Fruit fly (Drosophila melanogaster) whole organism, embryonic: ENCODE measurements around the gene CG14034.

Experiments used
- Asciz ChIP-seq: fragments of 200-800 bp; sonication (Bioruptor generic); optimal IDR thresholded peaks from 2 replicates; lab custom pipeline; 2017; ENCODE audit warnings: missing biosample characterization, mild to moderate bottlenecking, missing genetic modification characterization, missing genetic modification reagents
- B-H1 ChIP-seq: fragments of 200-800 bp; sonication (Bioruptor generic); IDR thresholded peaks from 3 replicates; pipeline ENCODE4 v1.3.6; 2022; ENCODE audit warnings: missing biosample characterization, missing genetic modification characterization
- Bdp1 ChIP-seq: fragments of 200-800 bp; sonication (Bioruptor generic); optimal IDR thresholded peaks from 3 replicates; lab custom pipeline; 2016; ENCODE audit warnings: missing biosample characterization, missing genetic modification characterization
- CG10462 ChIP-seq: fragments of 200-800 bp; sonication (Bioruptor generic); optimal IDR thresholded peaks from 2 replicates; lab custom pipeline; 2016; ENCODE audit warnings: missing biosample characterization, missing genetic modification characterization
- CG11398 ChIP-seq: fragments of 200-800 bp; sonication (Bioruptor generic); optimal IDR thresholded peaks from 2 replicates; lab custom pipeline; 2016; ENCODE audit warnings: missing biosample characterization, missing genetic modification characterization
- CG13287 ChIP-seq: fragments of 200-800 bp; sonication (Bioruptor generic); IDR thresholded peaks from 2 replicates; pipeline ENCODE4 v1.3.6; 2022; ENCODE audit warnings: missing biosample characterization, missing genetic modification characterization; ENCODE audit not compliant: partially characterized antibody
- CG14441 ChIP-seq: fragments of 200-800 bp; sonication (Bioruptor generic); IDR thresholded peaks from 2 replicates; pipeline ENCODE4 v1.3.6; 2022; ENCODE audit warnings: missing biosample characterization, missing genetic modification characterization
- CG14860 ChIP-seq: fragments of 200-800 bp; sonication (Bioruptor generic); IDR thresholded peaks from 3 replicates; pipeline ENCODE4 v1.3.6; 2022; ENCODE audit warnings: missing biosample characterization, missing genetic modification characterization; ENCODE audit not compliant: partially characterized antibody
- CG1602 ChIP-seq: fragments of 200-800 bp; sonication (Bioruptor generic); optimal IDR thresholded peaks from 3 replicates; lab custom pipeline; 2016; ENCODE audit warnings: missing biosample characterization, missing genetic modification characterization
- CG16813 ChIP-seq: fragments of 200-800 bp; sonication (Bioruptor generic); IDR thresholded peaks from 3 replicates; pipeline ENCODE4 v1.3.6; 2022; ENCODE audit warnings: missing biosample characterization, missing genetic modification characterization; ENCODE audit not compliant: partially characterized antibody
- CG16863 ChIP-seq: fragments of 200-800 bp; sonication (Bioruptor generic); optimal IDR thresholded peaks from 3 replicates; lab custom pipeline; 2016; ENCODE audit warnings: missing biosample characterization, missing genetic modification characterization
- CG17829 ChIP-seq: fragments of 200-800 bp; optimal IDR thresholded peaks from 2 replicates; lab custom pipeline; 2019; ENCODE audit warnings: missing biosample characterization, mild to moderate bottlenecking, missing genetic modification characterization, moderate library complexity
- CG18262 ChIP-seq: fragments of 200-800 bp; optimal IDR thresholded peaks from 3 replicates; lab custom pipeline; 2019; ENCODE audit warnings: missing biosample characterization, mild to moderate bottlenecking, missing genetic modification characterization, moderate library complexity
- CG2199 ChIP-seq: fragments of 200-800 bp; sonication (Bioruptor generic); IDR thresholded peaks from 3 replicates; pipeline ENCODE4 v1.3.6; 2022; ENCODE audit warnings: missing biosample characterization, missing genetic modification characterization
- CG2202 ChIP-seq: fragments of 200-800 bp; sonication (Bioruptor generic); optimal IDR thresholded peaks from 2 replicates; lab custom pipeline; 2018; ENCODE audit warnings: missing biosample characterization, mild to moderate bottlenecking, missing genetic modification characterization
- CG2678 ChIP-seq: fragments of 200-800 bp; sonication (Bioruptor generic); optimal IDR thresholded peaks from 3 replicates; lab custom pipeline; 2019; ENCODE audit warnings: missing biosample characterization, mild to moderate bottlenecking, missing genetic modification characterization, moderate library complexity
- CG2712 ChIP-seq: fragments of 200-800 bp; optimal IDR thresholded peaks from 3 replicates; lab custom pipeline; 2019; ENCODE audit warnings: missing biosample characterization, mild to moderate bottlenecking, missing genetic modification characterization, moderate library complexity
- CG32772 ChIP-seq: fragments of 200-800 bp; sonication (Bioruptor generic); IDR thresholded peaks from 2 replicates; pipeline ENCODE4 v1.3.6; 2022; ENCODE audit warnings: missing biosample characterization, missing genetic modification characterization
- CG3281 ChIP-seq: fragments of 200-800 bp; sonication (Bioruptor generic); optimal IDR thresholded peaks from 3 replicates; lab custom pipeline; 2017; ENCODE audit warnings: missing biosample characterization, mild to moderate bottlenecking, missing genetic modification characterization
- CG6791 ChIP-seq: fragments of 200-800 bp; sonication (Bioruptor generic); IDR thresholded peaks from 3 replicates; pipeline ENCODE4 v1.3.6; 2022; ENCODE audit warnings: missing biosample characterization, missing genetic modification characterization; ENCODE audit not compliant: partially characterized antibody
- CG6854 ChIP-seq: fragments of 200-800 bp; sonication (Bioruptor generic); optimal IDR thresholded peaks from 3 replicates; lab custom pipeline; 2017; ENCODE audit warnings: missing biosample characterization, mild to moderate bottlenecking, missing genetic modification characterization
- CG8359 ChIP-seq: fragments of 200-800 bp; sonication (Bioruptor generic); optimal IDR thresholded peaks from 2 replicates; lab custom pipeline; 2017; ENCODE audit warnings: missing biosample characterization, mild to moderate bottlenecking, missing genetic modification characterization, borderline replicate concordance
- CG9609 ChIP-seq: fragments of 200-800 bp; sonication (Bioruptor generic); optimal IDR thresholded peaks from 3 replicates; lab custom pipeline; 2016; ENCODE audit warnings: missing biosample characterization, missing genetic modification characterization
- HLH4C ChIP-seq: fragments of 200-800 bp; sonication (Bioruptor generic); IDR thresholded peaks from 3 replicates; pipeline ENCODE4 v1.3.6; 2022; ENCODE audit warnings: missing biosample characterization, missing genetic modification characterization; ENCODE audit not compliant: partially characterized antibody
- Scr ChIP-seq: fragments of 200-800 bp; sonication (Bioruptor generic); IDR thresholded peaks from 2 replicates; pipeline ENCODE4 v1.3.6; 2022; ENCODE audit warnings: missing biosample characterization, missing genetic modification characterization; ENCODE audit not compliant: partially characterized antibody
- Sox102F ChIP-seq: fragments of 200-800 bp; sonication (Bioruptor generic); optimal IDR thresholded peaks from 2 replicates; lab custom pipeline; 2018; ENCODE audit warnings: missing biosample characterization, mild to moderate bottlenecking, missing genetic modification characterization, moderate library complexity
- amos ChIP-seq: fragments of 200-800 bp; sonication (Bioruptor generic); IDR thresholded peaks from 2 replicates; pipeline ENCODE4 v1.3.6; 2022; ENCODE audit warnings: missing biosample characterization, missing genetic modification characterization; ENCODE audit not compliant: partially characterized antibody
- ato ChIP-seq: fragments of 200-800 bp; sonication (Bioruptor generic); IDR thresholded peaks from 2 replicates; pipeline ENCODE4 v1.3.6; 2022; ENCODE audit warnings: missing biosample characterization, missing genetic modification characterization; ENCODE audit not compliant: partially characterized antibody
- bbx ChIP-seq: fragments of 200-800 bp; sonication (Bioruptor generic); IDR thresholded peaks from 2 replicates; pipeline ENCODE4 v1.3.6; 2022; ENCODE audit warnings: missing biosample characterization, missing genetic modification characterization; ENCODE audit not compliant: partially characterized antibody
- chinmo ChIP-seq: fragments of 200-800 bp; sonication (Bioruptor generic); IDR thresholded peaks from 4 replicates; pipeline ENCODE4 v1.3.6; 2022; ENCODE audit warnings: missing biosample characterization, missing genetic modification characterization; ENCODE audit not compliant: partially characterized antibody
- chm ChIP-seq: fragments of 200-800 bp; sonication (Bioruptor generic); IDR thresholded peaks from 2 replicates; pipeline ENCODE4 v1.3.6; 2022; ENCODE audit warnings: missing biosample characterization, missing genetic modification characterization
- chn ChIP-seq: fragments of 200-800 bp; sonication (Bioruptor generic); optimal IDR thresholded peaks from 2 replicates; lab custom pipeline; 2016; ENCODE audit warnings: missing biosample characterization, missing genetic modification characterization
- dan ChIP-seq: fragments of 200-800 bp; sonication (Bioruptor generic); IDR thresholded peaks from 2 replicates; pipeline ENCODE4 v1.3.6; 2022; ENCODE audit warnings: missing biosample characterization, missing genetic modification characterization
- fd64A ChIP-seq: fragments of 200-800 bp; sonication (Bioruptor generic); optimal IDR thresholded peaks from 3 replicates; lab custom pipeline; 2018; ENCODE audit warnings: missing biosample characterization, mild to moderate bottlenecking, missing genetic modification characterization
- inv ChIP-seq: fragments of 200-800 bp; sonication (Bioruptor generic); IDR thresholded peaks from 2 replicates; pipeline ENCODE4 v1.3.6; 2022; ENCODE audit warnings: missing biosample characterization, missing genetic modification characterization; ENCODE audit not compliant: partially characterized antibody
- lov ChIP-seq, 2 experiments: fragments of 200-800 bp in 1 of 2; fragments of >200 bp in 1 of 2; sonication (Bioruptor generic) in 1 of 2; IDR thresholded peaks in 1 of 2; optimal IDR thresholded peaks in 1 of 2; 2 replicates in 1 of 2; 3 replicates in 1 of 2; pipeline versions ENCODE4 v1.3.6 to Lab custom; 2017 to 2022; ENCODE audit warnings: missing biosample characterization in 1 of 2, missing genetic modification characterization in 1 of 2
- luna ChIP-seq: fragments of 200-800 bp; sonication (Bioruptor generic); optimal IDR thresholded peaks from 2 replicates; lab custom pipeline; 2016; ENCODE audit warnings: missing biosample characterization, missing genetic modification characterization
- mld ChIP-seq: fragments of 200-800 bp; sonication (Bioruptor generic); IDR thresholded peaks from 3 replicates; pipeline ENCODE4 v1.3.6; 2022; ENCODE audit warnings: missing biosample characterization, missing genetic modification characterization; ENCODE audit not compliant: partially characterized antibody
- nerfin-2 ChIP-seq: fragments of 200-800 bp; sonication (Bioruptor generic); IDR thresholded peaks from 2 replicates; pipeline ENCODE4 v1.3.6; 2022; ENCODE audit warnings: missing biosample characterization, missing genetic modification characterization; ENCODE audit not compliant: partially characterized antibody
- pros ChIP-seq: fragments of 200-800 bp; sonication (Bioruptor generic); optimal IDR thresholded peaks from 3 replicates; lab custom pipeline; 2019; ENCODE audit warnings: missing biosample characterization, mild to moderate bottlenecking, missing genetic modification characterization, moderate library complexity
- ranshi ChIP-seq: fragments of 200-800 bp; sonication (Bioruptor generic); IDR thresholded peaks from 2 replicates; pipeline ENCODE4 v1.3.6; 2022; ENCODE audit warnings: missing biosample characterization, missing genetic modification characterization
- ro ChIP-seq: fragments of 200-800 bp; sonication (Bioruptor generic); IDR thresholded peaks from 2 replicates; pipeline ENCODE4 v1.3.6; 2022; ENCODE audit warnings: missing biosample characterization, missing genetic modification characterization
- sc ChIP-seq, 3 experiments: fragments of >200 bp in 2 of 3; fragments of 200-800 bp in 1 of 3; sonication (Bioruptor generic) in 1 of 3; optimal IDR thresholded peaks; 2 replicates in 2 of 3; 3 replicates in 1 of 3; lab custom pipeline; 2017; ENCODE audit warnings: mild to moderate bottlenecking in 1 of 3, missing biosample characterization in 1 of 3, missing genetic modification characterization in 1 of 3, missing genetic modification reagents in 1 of 3
- sens ChIP-seq: fragments of 200-800 bp; sonication (Bioruptor generic); peaks from one replicate; lab custom pipeline; 2016; ENCODE audit warnings: missing biosample characterization, missing genetic modification characterization
- slbo ChIP-seq: fragments of 200-800 bp; sonication (Bioruptor generic); IDR thresholded peaks from 2 replicates; pipeline ENCODE4 v1.3.6; 2022; ENCODE audit warnings: missing biosample characterization, missing genetic modification characterization
- so ChIP-seq: fragments of 200-800 bp; sonication (Bioruptor generic); IDR thresholded peaks from 3 replicates; pipeline ENCODE4 v1.3.6; 2022; ENCODE audit warnings: missing biosample characterization, missing genetic modification characterization
- sr ChIP-seq: fragments of 200-800 bp; sonication (Bioruptor generic); IDR thresholded peaks from 3 replicates; pipeline ENCODE4 v1.3.6; 2022; ENCODE audit warnings: missing biosample characterization, missing genetic modification characterization
- unc-4 ChIP-seq: fragments of 200-800 bp; sonication (Bioruptor generic); IDR thresholded peaks from 2 replicates; pipeline ENCODE4 v1.3.6; 2022; ENCODE audit warnings: missing biosample characterization, missing genetic modification characterization; ENCODE audit not compliant: partially characterized antibody

CG14034 gene

dm6 chr2L:5240520-5240919 lies 24.2 kb upstream of the CG14034 start (continued):
- peak; percentile 89 for TF ChIP-seq CG2199 (GFP tag; lab: Robert Waterston, UW)
- peak; percentile 14; the same call in 1 of the 3 replicates for TF ChIP-seq B-H1 (GFP tag; lab: Robert Waterston, UW)
- TF ChIP-seq ranshi (GFP tag; lab: Robert Waterston, UW) = no peak
- peak; percentile 5 for TF ChIP-seq CG6854
- peak; percentile 69 for TF ChIP-seq lov (optimal IDR thresholded peaks at IDR 0.05; lab: Kevin White, UChicago)
- no peak for TF ChIP-seq lov (GFP tag; IDR thresholded peaks at IDR 0.05; lab: Robert Waterston, UW)
- peak; percentile 23 for TF ChIP-seq CG2678
- peak; percentile 43; the same call in 1 of the 2 replicates for TF ChIP-seq CG13287 (GFP tag; lab: Robert Waterston, UW)
- peak; percentile 32 for TF ChIP-seq sens (GFP tag; lab: Kevin White, UChicago)
- peak; percentile 82 for TF ChIP-seq amos
- TF ChIP-seq luna (GFP tag; lab: Kevin White, UChicago) = no peak
- TF ChIP-seq CG32772 (GFP tag; lab: Robert Waterston, UW) = no peak
- no peak for TF ChIP-seq CG11398 (GFP tag; lab: Kevin White, UChicago)
- peak; percentile 72 for TF ChIP-seq Scr (GFP tag; lab: Robert Waterston, UW)
- TF ChIP-seq CG16813 (GFP tag; lab: Robert Waterston, UW) = peak; percentile 85
- TF ChIP-seq chm (GFP tag; lab: Robert Waterston, UW) = peak; percentile 72
- peak; percentile 92 for TF ChIP-seq CG6791 (GFP tag; lab: Robert Waterston, UW)
- peak; percentile 87 for TF ChIP-seq mld (GFP tag; lab: Robert Waterston, UW)
- TF ChIP-seq Asciz (GFP tag; lab: Kevin White, UChicago) = no peak
- TF ChIP-seq nerfin-2 (GFP tag; lab: Robert Waterston, UW) = peak; percentile 80
- TF ChIP-seq CG3281 (GFP tag; lab: Kevin White, UChicago) = peak; percentile 10
- peak; percentile 90 for TF ChIP-seq bbx
- TF ChIP-seq slbo (GFP tag; lab: Robert Waterston, UW) = 0 out of 2 replicates have a peak, but pooled peaks have one; percentile 30
- no peak; the same call in 1 of the 2 replicates for TF ChIP-seq CG14441 (GFP tag; lab: Robert Waterston, UW)
- TF ChIP-seq CG8359 = peak; percentile 35
- TF ChIP-seq chn (GFP tag; lab: Kevin White, UChicago) = no peak
- TF ChIP-seq CG1602 (GFP tag; lab: Kevin White, UChicago) = no peak
- no peak for TF ChIP-seq CG10462 (GFP tag; lab: Kevin White, UChicago)
- peak; percentile 42 for TF ChIP-seq pros (GFP tag; lab: Kevin White, UChicago)
- TF ChIP-seq Sox102F (GFP tag; lab: Kevin White, UChicago) = no peak
- no peak for TF ChIP-seq ro (GFP tag; lab: Robert Waterston, UW)
- no peak for TF ChIP-seq CG2202
- no peak for TF ChIP-seq CG9609
- peak; percentile 73 for TF ChIP-seq HLH4C (GFP tag; lab: Robert Waterston, UW)
- TF ChIP-seq CG2712 (tag; lab: Kevin White, UChicago) = peak; percentile 12
- TF ChIP-seq CG17829 = peak; percentile 2
- peak; percentile 29; the same call in 1 of the 2 replicates for TF ChIP-seq unc-4
- TF ChIP-seq CG16863 = no peak
- TF ChIP-seq fd64A (GFP tag; lab: Kevin White, UChicago) = no peak
- TF ChIP-seq CG18262 = peak; percentile 4
- TF ChIP-seq Bdp1 = peak; percentile 99
- 0 out of 3 replicates have a peak, but pooled peaks have one; percentile 23 for TF ChIP-seq sr (GFP tag; lab: Robert Waterston, UW)
- TF ChIP-seq dan (GFP tag; lab: Robert Waterston, UW) = no peak
- TF ChIP-seq sc (optimal IDR thresholded peaks at IDR 0.05; lab: Kevin White, UChicago) = no peak
- no peak for TF ChIP-seq sc (GFP tag; optimal IDR thresholded peaks at IDR 0.05; lab: Kevin White, UChicago)
- TF ChIP-seq ato (GFP tag; lab: Robert Waterston, UW) = peak; percentile 78
- peak; percentile 36; the same call in 1 of the 2 replicates for TF ChIP-seq inv (GFP tag; lab: Robert Waterston, UW)
- TF ChIP-seq so (GFP tag; lab: Robert Waterston, UW) = peak; percentile 7; the same call in 1 of the 3 replicates
- peak; percentile 76; the same call in 2 of the 3 replicates for TF ChIP-seq CG14860 (GFP tag; lab: Robert Waterston, UW)
- TF ChIP-seq chinmo (GFP tag; lab: Robert Waterston, UW) = peak; percentile 75; the same call in 2 of the 4 replicates
